Fruit fly (Drosophila melanogaster): ENCODE data around the gene CG15449.
A peak's percentile ranks its signal among the peaks of the same experiment; 100 is the strongest.

CG15449 gene

dm6 chrX:21053099-21053715 lies 12.8 kb upstream of the CG15449 start (continued):
- TF ChIP-seq salr (GFP tag; optimal IDR thresholded peaks at IDR 0.05): peak in 1 of 2 experiments; percentile 71
- TF ChIP-seq Sox14 (GFP tag; optimal IDR thresholded peaks at IDR 0.05): peak; percentile 51
- peak; percentile 57 for TF ChIP-seq Ets21C (GFP tag; optimal IDR thresholded peaks at IDR 0.05)
- TF ChIP-seq CG10669 (GFP tag; optimal IDR thresholded peaks at IDR 0.05): peak; percentile 60
- TF ChIP-seq ss (GFP tag; optimal IDR thresholded peaks at IDR 0.05): peak; percentile 73 to 81
- peak; percentile 65 for TF ChIP-seq Eip75B (GFP tag; optimal IDR thresholded peaks at IDR 0.05)
- TF ChIP-seq Sox15 (GFP tag; optimal IDR thresholded peaks at IDR 0.05): peak; percentile 14
- TF ChIP-seq achi (GFP tag; optimal IDR thresholded peaks at IDR 0.05): peak; percentile 70
- peak; percentile 40 for TF ChIP-seq fd59A (GFP tag; optimal IDR thresholded peaks at IDR 0.05)
- peak; percentile 70 for TF ChIP-seq CG1621 (tag; optimal IDR thresholded peaks at IDR 0.05)
- TF ChIP-seq Hr4 (GFP tag; optimal IDR thresholded peaks at IDR 0.05): peak; percentile 24
- TF ChIP-seq topi (GFP tag; optimal IDR thresholded peaks at IDR 0.05): peak; percentile 72
- peak; percentile 53 for TF ChIP-seq fkh (GFP tag; optimal IDR thresholded peaks at IDR 0.05)
- peak; percentile 81 for TF ChIP-seq Eip78C (GFP tag)
- TF ChIP-seq CG11902 (GFP tag; optimal IDR thresholded peaks at IDR 0.05): peak; percentile 28
- peak; percentile 78 for TF ChIP-seq vri (GFP tag; optimal IDR thresholded peaks at IDR 0.05)

DNA sequence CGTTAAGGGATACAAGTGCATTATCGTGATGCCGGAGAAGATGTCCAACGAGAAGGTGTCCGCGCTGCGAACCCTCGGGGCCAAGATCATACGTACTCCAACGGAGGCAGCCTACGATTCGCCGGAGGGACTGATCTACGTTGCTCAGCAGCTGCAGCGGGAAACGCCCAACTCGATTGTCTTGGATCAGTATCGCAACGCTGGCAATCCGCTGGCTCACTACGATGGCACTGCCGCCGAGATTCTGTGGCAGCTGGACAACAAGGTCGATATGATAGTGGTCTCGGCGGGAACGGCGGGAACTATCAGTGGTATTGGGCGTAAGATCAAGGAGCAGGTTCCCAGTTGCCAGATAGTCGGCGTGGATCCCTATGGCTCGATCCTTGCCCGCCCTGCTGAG lies 7.3 kb upstream of the CG15449 start:
- TF ChIP-seq CG6163 (GFP tag; IDR thresholded peaks at IDR 0.05) (no peak), spab (GFP tag; optimal IDR thresholded peaks at IDR 0.05) (no peak), CG11294 (GFP tag; IDR thresholded peaks at IDR 0.05) (no peak), achi (GFP tag; optimal IDR thresholded peaks at IDR 0.05) (no peak), CG8119 (GFP tag; IDR thresholded peaks at IDR 0.05) (no peak), CG8319 (GFP tag; optimal IDR thresholded peaks at IDR 0.05) (no peak), OdsH (GFP tag; optimal IDR thresholded peaks at IDR 0.05) (no peak), cyc (GFP tag; optimal IDR thresholded peaks at IDR 0.05) (no peak)

DNA sequence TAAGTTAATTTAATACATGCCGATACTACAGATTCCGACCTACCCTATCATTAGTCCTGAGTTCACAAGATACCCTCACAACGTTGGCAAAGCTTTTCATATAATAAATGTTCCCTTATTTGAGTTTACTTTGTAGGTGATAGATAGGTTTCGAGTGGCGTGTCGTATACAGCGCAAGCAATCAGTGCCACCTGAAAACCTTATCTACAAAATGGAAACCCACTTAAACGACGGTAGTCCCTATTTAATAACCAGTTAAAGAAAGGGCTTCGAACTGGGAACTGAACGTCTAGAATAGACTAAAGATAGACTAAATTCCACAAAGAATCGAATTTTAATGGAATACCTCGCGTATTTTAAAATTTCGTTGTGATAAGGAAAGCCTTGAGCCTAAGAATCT lies 5.7 kb upstream of the CG15449 start:
- no peak for TF ChIP-seq net (GFP tag; optimal IDR thresholded peaks at IDR 0.05)
- no peak for TF ChIP-seq CG7368 (GFP tag; optimal IDR thresholded peaks at IDR 0.05)
- TF ChIP-seq Smox (GFP tag; optimal IDR thresholded peaks at IDR 0.05): no peak
- no peak for TF ChIP-seq CG3919 (GFP tag; optimal IDR thresholded peaks at IDR 0.05)
- TF ChIP-seq Sox14 (GFP tag; optimal IDR thresholded peaks at IDR 0.05): no peak
- TF ChIP-seq esn (GFP tag; optimal IDR thresholded peaks at IDR 0.05): no peak
- TF ChIP-seq CG6854 (GFP tag; optimal IDR thresholded peaks at IDR 0.05): no peak
- no peak for TF ChIP-seq CG32006 (GFP tag; optimal IDR thresholded peaks at IDR 0.05)

DNA sequence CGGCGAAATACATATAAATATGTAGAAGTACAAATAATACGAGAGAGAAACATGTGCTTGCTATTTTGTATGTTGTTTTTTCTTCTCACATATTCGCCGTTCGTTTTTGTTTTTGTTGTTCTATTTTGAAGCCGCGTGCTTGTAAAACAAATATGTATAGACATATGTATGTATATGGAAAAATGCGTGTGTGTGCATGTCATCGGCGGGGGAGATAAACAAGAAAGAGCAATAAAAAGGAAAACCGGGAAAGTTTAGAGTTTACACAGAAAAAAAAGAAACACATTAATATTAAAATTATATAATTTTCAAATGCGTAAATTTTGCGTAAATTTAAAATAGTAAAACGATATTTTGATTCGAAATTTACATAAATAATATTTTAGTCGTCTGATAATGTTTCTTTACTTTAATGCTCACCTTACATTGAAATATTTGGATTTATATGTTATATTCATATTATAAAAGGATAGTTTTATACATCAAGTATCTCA lies 5.1 kb upstream of the CG15449 start:
- TF ChIP-seq CG15336 (GFP tag; IDR thresholded peaks at IDR 0.05) (peak; percentile 75), CG3032 (tag; optimal IDR thresholded peaks at IDR 0.05) (peak; percentile 51), fkh (GFP tag; optimal IDR thresholded peaks at IDR 0.05) (peak; percentile 72), dsx (GFP tag; optimal IDR thresholded peaks at IDR 0.05; ENCODE audit: poor library complexity, severe bottlenecking) (peak; percentile 45), CG9139 (GFP tag; optimal IDR thresholded peaks at IDR 0.05) (peak; percentile 20), CG3919 (GFP tag; optimal IDR thresholded peaks at IDR 0.05) (no peak), net (GFP tag; optimal IDR thresholded peaks at IDR 0.05) (peak; percentile 26), CG6163 (GFP tag; IDR thresholded peaks at IDR 0.05) (peak; percentile 65), achi (GFP tag; optimal IDR thresholded peaks at IDR 0.05) (no peak), Gug (GFP tag; IDR thresholded peaks at IDR 0.05) (peak; percentile 41; the same call in 1 of the 2 replicates), spab (GFP tag; optimal IDR thresholded peaks at IDR 0.05) (no peak), CG16779 (tag; optimal IDR thresholded peaks at IDR 0.05) (peak; percentile 65), Hr39 (GFP tag; optimal IDR thresholded peaks at IDR 0.05) (no peak), Ets96B (tag; optimal IDR thresholded peaks at IDR 0.05) (peak; percentile 56), CG6808 (GFP tag; optimal IDR thresholded peaks at IDR 0.05) (peak; percentile 53), CG10669 (GFP tag; optimal IDR thresholded peaks at IDR 0.05) (peak; percentile 16), Eip78C (GFP tag) (peak; percentile 47), CG6854 (GFP tag; optimal IDR thresholded peaks at IDR 0.05) (no peak), CG6792 (GFP tag; optimal IDR thresholded peaks at IDR 0.05) (no peak), CG6276 (GFP tag; optimal IDR thresholded peaks at IDR 0.05) (peak; percentile 86), eg (GFP tag; IDR thresholded peaks at IDR 0.05) (peak; percentile 71), CG8119 (GFP tag; IDR thresholded peaks at IDR 0.05) (peak; percentile 66), CG11762 (GFP tag; optimal IDR thresholded peaks at IDR 0.05; ENCODE audit: insufficient read depth) (no peak), Hr4 (GFP tag; optimal IDR thresholded peaks at IDR 0.05) (peak; percentile 0), ss (GFP tag; optimal IDR thresholded peaks at IDR 0.05) (peak; percentile 48 to 66)
